Fruit fly (Drosophila melanogaster) whole organism, embryonic: ENCODE results near the gene beta4GalNAcTB.

Experiments used
- Antp ChIP-seq: fragments of 200-800 bp; sonication (Bioruptor generic); optimal IDR thresholded peaks from 3 replicates; lab custom pipeline; 2016; ENCODE audit warnings: missing biosample characterization, missing genetic modification characterization
- Blimp-1 ChIP-seq: fragments of 200-800 bp; sonication (Bioruptor generic); optimal IDR thresholded peaks from 3 replicates; lab custom pipeline; 2018; ENCODE audit warnings: missing biosample characterization, missing genetic modification characterization, mild to moderate bottlenecking, moderate library complexity, missing genetic modification reagents
- CG10959 ChIP-seq: fragments of 200-800 bp; sonication (Bioruptor generic); IDR thresholded peaks from 2 replicates; pipeline ENCODE4 v1.3.6; 2022; ENCODE audit warnings: missing biosample characterization, missing genetic modification characterization
- CG11093 ChIP-seq: fragments of 200-800 bp; sonication (Bioruptor generic); IDR thresholded peaks from 3 replicates; pipeline ENCODE4 v1.3.6; 2022; ENCODE audit warnings: missing biosample characterization, missing genetic modification characterization
- CG11560 ChIP-seq: fragments of 200-800 bp; sonication (Bioruptor generic); IDR thresholded peaks from 3 replicates; pipeline ENCODE4 v1.3.6; 2022; ENCODE audit warnings: missing biosample characterization, missing genetic modification characterization
- CG13775 ChIP-seq: fragments of 200-800 bp; sonication (Bioruptor generic); optimal IDR thresholded peaks from 3 replicates; lab custom pipeline; 2017; ENCODE audit warnings: missing biosample characterization, mild to moderate bottlenecking, missing genetic modification characterization
- CG14710 ChIP-seq: fragments of 200-800 bp; sonication (Bioruptor generic); optimal IDR thresholded peaks from 3 replicates; lab custom pipeline; 2019; ENCODE audit warnings: missing biosample characterization, mild to moderate bottlenecking, missing genetic modification characterization, moderate library complexity
- CG15269 ChIP-seq: fragments of 200-800 bp; sonication (Bioruptor generic); optimal IDR thresholded peaks from 2 replicates; lab custom pipeline; 2018; ENCODE audit warnings: missing biosample characterization, mild to moderate bottlenecking, missing genetic modification characterization, moderate library complexity
- CG15514 ChIP-seq: fragments of 200-800 bp; sonication (Bioruptor generic); optimal IDR thresholded peaks from 3 replicates; lab custom pipeline; 2017; ENCODE audit warnings: missing biosample characterization, missing genetic modification characterization, mild to moderate bottlenecking, moderate library complexity, missing genetic modification reagents
- CG1602 ChIP-seq: fragments of 200-800 bp; sonication (Bioruptor generic); optimal IDR thresholded peaks from 3 replicates; lab custom pipeline; 2016; ENCODE audit warnings: missing biosample characterization, missing genetic modification characterization
- CG1647 ChIP-seq: fragments of 200-800 bp; sonication (Bioruptor generic); optimal IDR thresholded peaks from 3 replicates; lab custom pipeline; 2016; ENCODE audit warnings: missing biosample characterization, missing genetic modification characterization
- CG16863 ChIP-seq: fragments of 200-800 bp; sonication (Bioruptor generic); optimal IDR thresholded peaks from 3 replicates; lab custom pipeline; 2016; ENCODE audit warnings: missing biosample characterization, missing genetic modification characterization
- CG17385 ChIP-seq: fragments of 200-800 bp; sonication (Bioruptor generic); optimal IDR thresholded peaks from 3 replicates; lab custom pipeline; 2018; ENCODE audit warnings: missing biosample characterization, mild to moderate bottlenecking, missing genetic modification characterization
- CG5245 ChIP-seq: fragments of 200-800 bp; sonication (Bioruptor generic); optimal IDR thresholded peaks from 3 replicates; lab custom pipeline; 2016; ENCODE audit warnings: missing biosample characterization, missing genetic modification characterization
- CG6765 ChIP-seq: fragments of 200-800 bp; sonication (Bioruptor generic); optimal IDR thresholded peaks from 3 replicates; lab custom pipeline; 2017; ENCODE audit warnings: missing biosample characterization, mild to moderate bottlenecking, missing genetic modification characterization
- D19A ChIP-seq: fragments of 200-800 bp; optimal IDR thresholded peaks from 3 replicates; lab custom pipeline; 2019; ENCODE audit warnings: missing biosample characterization, mild to moderate bottlenecking, missing genetic modification characterization, moderate library complexity
- Dad ChIP-seq: fragments of 200-800 bp; sonication (Bioruptor generic); optimal IDR thresholded peaks from 3 replicates; lab custom pipeline; 2016; ENCODE audit warnings: missing biosample characterization, missing genetic modification characterization
- Drgx ChIP-seq: fragments of 200-800 bp; sonication (Bioruptor generic); IDR thresholded peaks from 2 replicates; pipeline ENCODE4 v1.3.6; 2022; ENCODE audit warnings: missing biosample characterization, missing genetic modification characterization
- E2f2 ChIP-seq: fragments of 200-800 bp; sonication (Bioruptor generic); IDR thresholded peaks from 2 replicates; pipeline ENCODE4 v1.3.6; 2022; ENCODE audit warnings: missing biosample characterization, missing genetic modification characterization
- Eip74EF ChIP-seq, 2 experiments: fragments of 200-800 bp in 1 of 2; fragments of >200 bp in 1 of 2; sonication (Bioruptor generic) in 1 of 2; optimal IDR thresholded peaks; 2 replicates each; lab custom pipeline; 2017 to 2019; ENCODE audit warnings: missing biosample characterization in 2 of 2, missing genetic modification characterization in 2 of 2, mild to moderate bottlenecking in 1 of 2, moderate library complexity in 1 of 2
- GATAe ChIP-seq: fragments of 200-800 bp; sonication (Bioruptor generic); conservative IDR thresholded peaks from 2 replicates; pipeline ENCODE4 v1.3.6; 2022; ENCODE audit warnings: missing biosample characterization, missing genetic modification characterization
- Jarid2 ChIP-seq: fragments of 200-800 bp; sonication (Bioruptor generic); optimal IDR thresholded peaks from 3 replicates; lab custom pipeline; 2017; ENCODE audit warnings: mild to moderate bottlenecking, missing biosample characterization, missing genetic modification reagents, missing genetic modification characterization
- Med ChIP-seq: fragments of 200-800 bp; sonication (Bioruptor generic); peaks from one replicate; lab custom pipeline; 2016; ENCODE audit warnings: missing biosample characterization, missing genetic modification characterization, mild to moderate bottlenecking, inconsistent platforms, moderate library complexity
- NfI ChIP-seq: fragments of 200-800 bp; sonication (Bioruptor generic); optimal IDR thresholded peaks from 3 replicates; lab custom pipeline; 2018; ENCODE audit warnings: missing biosample characterization, mild to moderate bottlenecking, missing genetic modification characterization, moderate library complexity
- Oli ChIP-seq: fragments of 200-800 bp; sonication (Bioruptor generic); optimal IDR thresholded peaks from 2 replicates; lab custom pipeline; 2018; ENCODE audit warnings: missing biosample characterization, mild to moderate bottlenecking, missing genetic modification characterization, moderate library complexity
- Poxn ChIP-seq: fragments of 200-800 bp; sonication (Bioruptor generic); IDR thresholded peaks from 2 replicates; pipeline ENCODE4 v1.3.6; 2022; ENCODE audit warnings: missing biosample characterization, missing genetic modification characterization
- Spps ChIP-seq: fragments of 200-800 bp; sonication (Bioruptor generic); optimal IDR thresholded peaks from 2 replicates; lab custom pipeline; 2018; ENCODE audit warnings: missing biosample characterization, mild to moderate bottlenecking, missing genetic modification characterization
- Xrp1 ChIP-seq: fragments of 200-800 bp; sonication (Bioruptor generic); IDR thresholded peaks from 2 replicates; pipeline ENCODE4 v1.3.6; 2022; ENCODE audit warnings: missing biosample characterization, missing genetic modification characterization
- chm ChIP-seq: fragments of 200-800 bp; sonication (Bioruptor generic); IDR thresholded peaks from 2 replicates; pipeline ENCODE4 v1.3.6; 2022; ENCODE audit warnings: missing biosample characterization, missing genetic modification characterization
- chn ChIP-seq: fragments of 200-800 bp; sonication (Bioruptor generic); optimal IDR thresholded peaks from 2 replicates; lab custom pipeline; 2016; ENCODE audit warnings: missing biosample characterization, missing genetic modification characterization
- dan ChIP-seq: fragments of 200-800 bp; sonication (Bioruptor generic); IDR thresholded peaks from 2 replicates; pipeline ENCODE4 v1.3.6; 2022; ENCODE audit warnings: missing biosample characterization, missing genetic modification characterization
- dmrt11E ChIP-seq: fragments of 200-800 bp; sonication (Bioruptor generic); optimal IDR thresholded peaks from 3 replicates; lab custom pipeline; 2018; ENCODE audit warnings: missing biosample characterization, mild to moderate bottlenecking, missing genetic modification characterization, moderate library complexity
- dmrt99B ChIP-seq: fragments of 200-800 bp; sonication (Bioruptor generic); optimal IDR thresholded peaks from 2 replicates; lab custom pipeline; 2018; ENCODE audit warnings: missing biosample characterization, mild to moderate bottlenecking, missing genetic modification characterization, moderate library complexity
- fd64A ChIP-seq: fragments of 200-800 bp; sonication (Bioruptor generic); optimal IDR thresholded peaks from 3 replicates; lab custom pipeline; 2018; ENCODE audit warnings: missing biosample characterization, mild to moderate bottlenecking, missing genetic modification characterization
- gce ChIP-seq: fragments of 200-800 bp; sonication (Bioruptor generic); IDR thresholded peaks from 3 replicates; pipeline ENCODE4 v1.3.6; 2022; ENCODE audit warnings: missing biosample characterization, missing genetic modification characterization
- h ChIP-seq: fragments of >200 bp; optimal IDR thresholded peaks from 2 replicates; lab custom pipeline; 2017
- ind ChIP-seq: fragments of 200-800 bp; sonication (Bioruptor generic); optimal IDR thresholded peaks from 3 replicates; lab custom pipeline; 2016; ENCODE audit warnings: missing biosample characterization, missing genetic modification characterization
- jigr1 ChIP-seq: fragments of 200-800 bp; sonication (Bioruptor generic); IDR thresholded peaks from 3 replicates; pipeline ENCODE4 v1.3.6; 2022; ENCODE audit warnings: missing biosample characterization, missing genetic modification characterization
- jing ChIP-seq: fragments of 200-800 bp; sonication (Bioruptor generic); optimal IDR thresholded peaks from 2 replicates; lab custom pipeline; 2018; ENCODE audit warnings: missing biosample characterization, mild to moderate bottlenecking, missing genetic modification characterization
- lilli ChIP-seq: fragments of 200-800 bp; sonication (Bioruptor generic); optimal IDR thresholded peaks from 3 replicates; lab custom pipeline; 2016; ENCODE audit warnings: missing biosample characterization, missing genetic modification characterization
- odd ChIP-seq: fragments of 200-800 bp; sonication (Bioruptor generic); optimal IDR thresholded peaks from 2 replicates; lab custom pipeline; 2017; ENCODE audit warnings: missing biosample characterization, mild to moderate bottlenecking, missing genetic modification characterization
- pho ChIP-seq: fragments of 200-800 bp; sonication (Bioruptor generic); optimal IDR thresholded peaks from 2 replicates; lab custom pipeline; 2016; ENCODE audit warnings: missing biosample characterization, missing genetic modification characterization
- phol ChIP-seq: fragments of 200-800 bp; sonication (Bioruptor generic); optimal IDR thresholded peaks from 3 replicates; lab custom pipeline; 2018; ENCODE audit warnings: missing biosample characterization, mild to moderate bottlenecking, missing genetic modification characterization, moderate library complexity
- repo ChIP-seq: fragments of 200-800 bp; sonication (Bioruptor generic); optimal IDR thresholded peaks from 2 replicates; lab custom pipeline; 2016; ENCODE audit warnings: missing biosample characterization, missing genetic modification characterization
- run ChIP-seq: fragments of 200-800 bp; sonication (Bioruptor generic); optimal IDR thresholded peaks from 3 replicates; lab custom pipeline; 2018; ENCODE audit warnings: missing biosample characterization, mild to moderate bottlenecking, missing genetic modification characterization
- scrt ChIP-seq: fragments of 200-800 bp; sonication (Bioruptor generic); optimal IDR thresholded peaks from 2 replicates; lab custom pipeline; 2018; ENCODE audit warnings: missing biosample characterization, mild to moderate bottlenecking, missing genetic modification characterization, moderate library complexity
- sima ChIP-seq: fragments of 200-800 bp; sonication (Bioruptor generic); optimal IDR thresholded peaks from 2 replicates; lab custom pipeline; 2016; ENCODE audit warnings: missing biosample characterization, missing genetic modification characterization
- slou ChIP-seq: fragments of 200-800 bp; sonication (Bioruptor generic); optimal IDR thresholded peaks from 3 replicates; lab custom pipeline; 2016; ENCODE audit warnings: missing biosample characterization, missing genetic modification characterization
- tll ChIP-seq, 2 experiments: fragments of 200-800 bp in 1 of 2; fragments of >200 bp in 1 of 2; sonication (Bioruptor generic) in 1 of 2; optimal IDR thresholded peaks; 2 replicates each; lab custom pipeline; 2017 to 2019; ENCODE audit warnings: missing biosample characterization in 2 of 2, missing genetic modification characterization in 2 of 2, mild to moderate bottlenecking in 1 of 2, moderate library complexity in 1 of 2
- vnd ChIP-seq: fragments of 200-800 bp; sonication (Bioruptor generic); IDR thresholded peaks from 3 replicates; pipeline ENCODE4 v1.3.6; 2022; ENCODE audit warnings: missing biosample characterization, missing genetic modification characterization; ENCODE audit not compliant: partially characterized antibody
- z ChIP-seq: fragments of 200-800 bp; sonication (Bioruptor generic); IDR thresholded peaks from 3 replicates; pipeline ENCODE4 v1.3.6; 2022; ENCODE audit warnings: missing biosample characterization, missing genetic modification characterization
- zfh2 ChIP-seq: fragments of 200-800 bp; sonication (Bioruptor generic); optimal IDR thresholded peaks from 2 replicates; lab custom pipeline; 2016; ENCODE audit warnings: missing biosample characterization, missing genetic modification characterization

The beta4GalNAcTB gene

DNA sequence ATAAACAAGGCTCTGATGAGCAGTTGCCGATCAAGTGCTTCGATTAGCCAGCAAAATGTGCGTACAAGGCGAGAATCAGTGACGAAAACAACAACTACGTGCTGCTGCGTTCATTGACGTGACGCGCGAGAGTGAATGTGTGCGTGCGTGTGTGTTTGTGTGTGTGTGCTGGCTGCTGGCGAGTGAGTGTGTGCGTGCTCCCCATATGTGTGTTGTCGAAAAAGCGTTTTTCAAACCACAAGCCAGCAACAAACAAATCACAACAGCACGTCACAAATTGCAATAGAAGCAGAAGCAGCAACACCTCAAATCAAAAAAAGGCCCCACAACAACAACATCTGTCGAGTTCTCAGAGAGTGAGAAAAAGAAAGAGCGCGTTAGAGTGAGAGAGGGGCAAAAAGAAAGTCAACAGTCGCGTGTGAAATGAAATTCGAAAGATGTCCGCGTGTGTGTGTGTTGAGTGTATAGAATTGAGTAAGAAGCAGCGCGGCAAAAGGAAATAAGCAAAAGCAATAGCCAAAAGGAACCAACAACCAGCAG is 30.2 kb upstream of the beta4GalNAcTB start (continued):
- TF ChIP-seq CG14710 (tag; lab: Kevin White, UChicago): no peak
- TF ChIP-seq jigr1 (GFP tag; lab: Robert Waterston, UW): no peak
- no peak for TF ChIP-seq dmrt99B (tag; lab: Kevin White, UChicago)
- peak; percentile 4 for TF ChIP-seq Blimp-1
- no peak for TF ChIP-seq lilli (GFP tag; lab: Kevin White, UChicago)
- peak; percentile 19 for TF ChIP-seq CG17385
- no peak for TF ChIP-seq GATAe (GFP tag; lab: Robert Waterston, UW)
- TF ChIP-seq CG5245: no peak
- no peak for TF ChIP-seq CG11560
- TF ChIP-seq CG13775 (GFP tag; lab: Kevin White, UChicago): no peak
- no peak for TF ChIP-seq run (tag; lab: Kevin White, UChicago)
- no peak for TF ChIP-seq D19A (tag; lab: Kevin White, UChicago)
- TF ChIP-seq sima: no peak
- no peak for TF ChIP-seq jing
- TF ChIP-seq Drgx (GFP tag; lab: Robert Waterston, UW): no peak
- no peak for TF ChIP-seq z (GFP tag; lab: Robert Waterston, UW)
- no peak for TF ChIP-seq dmrt11E (tag; lab: Kevin White, UChicago)
- no peak for TF ChIP-seq Spps (tag; lab: Kevin White, UChicago)
- TF ChIP-seq zfh2 (GFP tag; lab: Kevin White, UChicago): no peak
- no peak for TF ChIP-seq CG15514 (GFP tag; lab: Kevin White, UChicago)
- no peak for TF ChIP-seq ind (GFP tag; lab: Kevin White, UChicago)
- TF ChIP-seq Xrp1 (GFP tag; lab: Robert Waterston, UW): no peak
- TF ChIP-seq CG11093: no peak
- TF ChIP-seq Antp (GFP tag; lab: Kevin White, UChicago): no peak
- TF ChIP-seq odd: no peak
- TF ChIP-seq pho (GFP tag; lab: Kevin White, UChicago): no peak
- TF ChIP-seq Oli (tag; lab: Kevin White, UChicago): no peak
- TF ChIP-seq fd64A (GFP tag; lab: Kevin White, UChicago): no peak
- no peak for TF ChIP-seq CG10959 (GFP tag; lab: Robert Waterston, UW)
- no peak for TF ChIP-seq dan (GFP tag; lab: Robert Waterston, UW)
- TF ChIP-seq E2f2 (GFP tag; lab: Robert Waterston, UW): no peak
- TF ChIP-seq Med (GFP tag; lab: Kevin White, UChicago): peak; percentile 33
- no peak for TF ChIP-seq scrt (GFP tag; lab: Kevin White, UChicago)
- no peak for TF ChIP-seq CG1602 (GFP tag; lab: Kevin White, UChicago)
- TF ChIP-seq NfI (GFP tag; lab: Kevin White, UChicago): no peak
- TF ChIP-seq vnd (GFP tag; lab: Robert Waterston, UW): no peak
- TF ChIP-seq CG16863 (GFP tag; lab: Kevin White, UChicago): no peak
- TF ChIP-seq phol (tag; lab: Kevin White, UChicago): no peak
- TF ChIP-seq CG15269 (tag; lab: Kevin White, UChicago): no peak
- TF ChIP-seq chn (GFP tag; lab: Kevin White, UChicago): no peak
- no peak for TF ChIP-seq CG6765
- TF ChIP-seq CG1647 (GFP tag; lab: Kevin White, UChicago): no peak
- no peak for TF ChIP-seq repo (GFP tag; lab: Kevin White, UChicago)
- TF ChIP-seq Eip74EF (GFP tag; optimal IDR thresholded peaks at IDR 0.05; lab: Kevin White, UChicago): no peak
- TF ChIP-seq chm (GFP tag; lab: Robert Waterston, UW): no peak
- peak in 1 of 2 experiments; percentile 32 for TF ChIP-seq tll (GFP tag; optimal IDR thresholded peaks at IDR 0.05; lab: Kevin White, UChicago)
- TF ChIP-seq gce (GFP tag; lab: Robert Waterston, UW): no peak
- TF ChIP-seq Poxn (GFP tag; lab: Robert Waterston, UW): no peak
- peak; percentile 75 for TF ChIP-seq Jarid2 (GFP tag; lab: Kevin White, UChicago)
- no peak for TF ChIP-seq h
- TF ChIP-seq Dad (GFP tag; lab: Kevin White, UChicago): no peak
- TF ChIP-seq slou (GFP tag; lab: Kevin White, UChicago): no peak
